Fruit fly (Drosophila melanogaster) whole organism, embryonic: ENCODE measurements around the gene Rbm13.
A peak's percentile ranks its signal among the peaks of the same experiment; 100 is the strongest.

Experiments
- CG10654 ChIP-seq: fragments of 200-800 bp; sonication (Bioruptor generic); optimal IDR thresholded peaks from 2 replicates; lab custom pipeline; 2016; ENCODE audit warnings: missing biosample characterization, missing genetic modification characterization
- CG12104 ChIP-seq: fragments of 200-800 bp; sonication (Bioruptor generic); optimal IDR thresholded peaks from 3 replicates; lab custom pipeline; 2016; ENCODE audit warnings: missing biosample characterization, missing genetic modification characterization
- CG13296 ChIP-seq: fragments of 200-800 bp; sonication (Bioruptor generic); optimal IDR thresholded peaks from 3 replicates; lab custom pipeline; 2018; ENCODE audit warnings: missing biosample characterization, mild to moderate bottlenecking, missing genetic modification characterization
- CG15514 ChIP-seq: fragments of 200-800 bp; sonication (Bioruptor generic); optimal IDR thresholded peaks from 3 replicates; lab custom pipeline; 2017; ENCODE audit warnings: missing biosample characterization, missing genetic modification characterization, mild to moderate bottlenecking, moderate library complexity, missing genetic modification reagents
- CG15696 ChIP-seq: fragments of 200-800 bp; sonication (Bioruptor generic); optimal IDR thresholded peaks from 2 replicates; lab custom pipeline; 2019; ENCODE audit warnings: missing biosample characterization, mild to moderate bottlenecking, missing genetic modification characterization, moderate library complexity
- CG17802 ChIP-seq: fragments of 200-800 bp; sonication (Bioruptor generic); optimal IDR thresholded peaks from 2 replicates; lab custom pipeline; 2018; ENCODE audit warnings: missing biosample characterization, mild to moderate bottlenecking, missing genetic modification characterization, moderate library complexity
- CG18599 ChIP-seq: fragments of 200-800 bp; sonication (Bioruptor generic); optimal IDR thresholded peaks from 3 replicates; lab custom pipeline; 2017; ENCODE audit warnings: missing biosample characterization, missing genetic modification characterization, mild to moderate bottlenecking, moderate library complexity, missing genetic modification reagents
- CG18764 ChIP-seq: fragments of 200-800 bp; sonication (Bioruptor generic); optimal IDR thresholded peaks from 3 replicates; lab custom pipeline; 2016; ENCODE audit warnings: missing biosample characterization, missing genetic modification characterization
- CG3065 ChIP-seq: fragments of 200-800 bp; sonication (Bioruptor generic); optimal IDR thresholded peaks from 2 replicates; lab custom pipeline; 2016; ENCODE audit warnings: missing biosample characterization, missing genetic modification characterization
- CG32767 ChIP-seq: fragments of 200-800 bp; sonication (Bioruptor generic); IDR thresholded peaks from 2 replicates; pipeline ENCODE4 v1.3.6; 2022; ENCODE audit warnings: missing biosample characterization, missing genetic modification characterization
- CG34376 ChIP-seq: fragments of 200-800 bp; sonication (Bioruptor generic); optimal IDR thresholded peaks from 2 replicates; lab custom pipeline; 2018; ENCODE audit warnings: missing biosample characterization, mild to moderate bottlenecking, missing genetic modification characterization
- CG3838 ChIP-seq: fragments of 200-800 bp; sonication (Bioruptor generic); optimal IDR thresholded peaks from 3 replicates; lab custom pipeline; 2016; ENCODE audit warnings: missing biosample characterization, missing genetic modification characterization
- CG43689 ChIP-seq: fragments of 200-800 bp; sonication (Bioruptor generic); IDR thresholded peaks from 2 replicates; pipeline ENCODE4 v1.3.6; 2022; ENCODE audit warnings: missing biosample characterization, missing genetic modification characterization
- CG6272 ChIP-seq: fragments of 200-800 bp; sonication (Bioruptor generic); IDR thresholded peaks from 2 replicates; pipeline ENCODE4 v1.3.6; 2022; ENCODE audit warnings: missing biosample characterization, missing genetic modification characterization
- CG8281 ChIP-seq: fragments of 200-800 bp; sonication (Bioruptor generic); optimal IDR thresholded peaks from 2 replicates; lab custom pipeline; 2018; ENCODE audit warnings: missing biosample characterization, mild to moderate bottlenecking, missing genetic modification characterization, moderate library complexity
- CG9437 ChIP-seq: fragments of 200-800 bp; sonication (Bioruptor generic); optimal IDR thresholded peaks from 2 replicates; lab custom pipeline; 2018; ENCODE audit warnings: missing biosample characterization, mild to moderate bottlenecking, missing genetic modification characterization
- CTCF ChIP-seq: fragments of 200-800 bp; sonication (Bioruptor generic); optimal IDR thresholded peaks from 2 replicates; lab custom pipeline; 2017; ENCODE audit warnings: missing biosample characterization, mild to moderate bottlenecking, missing genetic modification characterization, moderate library complexity
- D19A ChIP-seq: fragments of 200-800 bp; optimal IDR thresholded peaks from 3 replicates; lab custom pipeline; 2019; ENCODE audit warnings: missing biosample characterization, mild to moderate bottlenecking, missing genetic modification characterization, moderate library complexity
- Deaf1 ChIP-seq: fragments of 200-800 bp; optimal IDR thresholded peaks from 3 replicates; lab custom pipeline; 2019; ENCODE audit warnings: missing biosample characterization, mild to moderate bottlenecking, missing genetic modification characterization, moderate library complexity
- Dek ChIP-seq: fragments of 200-800 bp; sonication (Bioruptor generic); optimal IDR thresholded peaks from 3 replicates; lab custom pipeline; 2019; ENCODE audit warnings: missing biosample characterization, mild to moderate bottlenecking, missing genetic modification characterization, moderate library complexity
- Drgx ChIP-seq: fragments of 200-800 bp; sonication (Bioruptor generic); IDR thresholded peaks from 2 replicates; pipeline ENCODE4 v1.3.6; 2022; ENCODE audit warnings: missing biosample characterization, missing genetic modification characterization
- Elba2 ChIP-seq: fragments of 200-800 bp; sonication (Bioruptor generic); optimal IDR thresholded peaks from 3 replicates; lab custom pipeline; 2016; ENCODE audit warnings: missing biosample characterization, missing genetic modification characterization
- Fer2 ChIP-seq: fragments of 200-800 bp; sonication (Bioruptor generic); optimal IDR thresholded peaks from 2 replicates; lab custom pipeline; 2018; ENCODE audit warnings: missing biosample characterization, mild to moderate bottlenecking, missing genetic modification characterization, moderate library complexity
- Gsc ChIP-seq: fragments of 200-800 bp; sonication (Bioruptor generic); IDR thresholded peaks from 2 replicates; pipeline ENCODE4 v1.3.6; 2022; ENCODE audit warnings: missing biosample characterization, missing genetic modification characterization
- Hmx ChIP-seq: fragments of 200-800 bp; sonication (Bioruptor generic); optimal IDR thresholded peaks from 2 replicates; lab custom pipeline; 2016; ENCODE audit warnings: missing biosample characterization, missing genetic modification characterization
- Hsf ChIP-seq: fragments of 200-800 bp; sonication (Bioruptor generic); optimal IDR thresholded peaks from 3 replicates; lab custom pipeline; 2016; ENCODE audit warnings: missing biosample characterization, missing genetic modification characterization
- Kr ChIP-seq: fragments of 200-800 bp; sonication (Bioruptor generic); optimal IDR thresholded peaks from 2 replicates; lab custom pipeline; 2017; ENCODE audit warnings: missing biosample characterization, mild to moderate bottlenecking, missing genetic modification characterization
- Oaz ChIP-seq: fragments of 200-800 bp; sonication (Bioruptor generic); IDR thresholded peaks from 2 replicates; pipeline ENCODE4 v1.3.6; 2022; ENCODE audit warnings: missing biosample characterization, missing genetic modification characterization
- Ravus ChIP-seq: fragments of 200-800 bp; sonication (Bioruptor generic); IDR thresholded peaks from 2 replicates; pipeline ENCODE4 v1.3.6; 2022; ENCODE audit warnings: missing biosample characterization, missing genetic modification characterization
- Stat92E ChIP-seq, 3 experiments: fragments of >200 bp in 2 of 3; fragments of 200-800 bp in 1 of 3; sonication (Bioruptor generic) in 1 of 3; optimal IDR thresholded peaks; 2 replicates each; lab custom pipeline; 2017 to 2019; ENCODE audit warnings: missing biosample characterization in 3 of 3, missing genetic modification characterization in 3 of 3, mild to moderate bottlenecking in 1 of 3, moderate library complexity in 1 of 3
- ac ChIP-seq: fragments of 200-800 bp; sonication (Bioruptor generic); optimal IDR thresholded peaks from 3 replicates; lab custom pipeline; 2017; ENCODE audit warnings: missing biosample characterization, mild to moderate bottlenecking, missing genetic modification characterization
- bcd ChIP-seq: fragments of 200-800 bp; sonication (Bioruptor generic); optimal IDR thresholded peaks from 2 replicates; lab custom pipeline; 2017; ENCODE audit warnings: missing biosample characterization, mild to moderate bottlenecking, missing genetic modification characterization
- bigmax ChIP-seq: fragments of 200-800 bp; sonication (Bioruptor generic); optimal IDR thresholded peaks from 2 replicates; lab custom pipeline; 2018; ENCODE audit warnings: missing biosample characterization, mild to moderate bottlenecking, missing genetic modification characterization
- br ChIP-seq: fragments of >200 bp; optimal IDR thresholded peaks from 2 replicates; lab custom pipeline; 2017
- cato ChIP-seq: fragments of 200-800 bp; sonication (Bioruptor generic); optimal IDR thresholded peaks from 2 replicates; lab custom pipeline; 2016; ENCODE audit warnings: missing biosample characterization, missing genetic modification characterization, borderline replicate concordance
- chn ChIP-seq: fragments of 200-800 bp; sonication (Bioruptor generic); optimal IDR thresholded peaks from 2 replicates; lab custom pipeline; 2016; ENCODE audit warnings: missing biosample characterization, missing genetic modification characterization
- crol ChIP-seq: fragments of 200-800 bp; sonication (Bioruptor generic); IDR thresholded peaks from 2 replicates; pipeline ENCODE4 v1.3.6; 2022; ENCODE audit warnings: missing biosample characterization, missing genetic modification characterization
- cwo ChIP-seq: fragments of 200-800 bp; sonication (Bioruptor generic); optimal IDR thresholded peaks from 3 replicates; lab custom pipeline; 2017; ENCODE audit warnings: missing biosample characterization, missing genetic modification characterization, mild to moderate bottlenecking, moderate library complexity, missing genetic modification reagents
- hth ChIP-seq: fragments of >200 bp; optimal IDR thresholded peaks from 2 replicates; lab custom pipeline; 2017; ENCODE audit warnings: inconsistent platforms
- ind ChIP-seq: fragments of 200-800 bp; sonication (Bioruptor generic); optimal IDR thresholded peaks from 3 replicates; lab custom pipeline; 2016; ENCODE audit warnings: missing biosample characterization, missing genetic modification characterization
- insv ChIP-seq, 2 experiments: fragments of 200-800 bp; sonication (Bioruptor generic); optimal IDR thresholded peaks; 3 replicates each; lab custom pipeline; 2016 to 2018; ENCODE audit warnings: missing biosample characterization in 2 of 2, missing genetic modification characterization in 2 of 2
- jing ChIP-seq: fragments of 200-800 bp; sonication (Bioruptor generic); optimal IDR thresholded peaks from 2 replicates; lab custom pipeline; 2018; ENCODE audit warnings: missing biosample characterization, mild to moderate bottlenecking, missing genetic modification characterization
- luna ChIP-seq: fragments of 200-800 bp; sonication (Bioruptor generic); optimal IDR thresholded peaks from 2 replicates; lab custom pipeline; 2016; ENCODE audit warnings: missing biosample characterization, missing genetic modification characterization
- nom ChIP-seq: fragments of 200-800 bp; sonication (Bioruptor generic); optimal IDR thresholded peaks from 2 replicates; lab custom pipeline; 2017; ENCODE audit warnings: missing biosample characterization, missing genetic modification characterization, mild to moderate bottlenecking, moderate library complexity, missing genetic modification reagents
- pzg ChIP-seq: fragments of 200-800 bp; sonication (Bioruptor generic); optimal IDR thresholded peaks from 3 replicates; lab custom pipeline; 2018; ENCODE audit warnings: missing biosample characterization, mild to moderate bottlenecking, missing genetic modification characterization, moderate library complexity
- run ChIP-seq: fragments of 200-800 bp; sonication (Bioruptor generic); optimal IDR thresholded peaks from 3 replicates; lab custom pipeline; 2018; ENCODE audit warnings: missing biosample characterization, mild to moderate bottlenecking, missing genetic modification characterization
- ssp ChIP-seq: fragments of 200-800 bp; sonication (Bioruptor generic); IDR thresholded peaks from 2 replicates; pipeline ENCODE4 v1.3.6; 2022; ENCODE audit warnings: missing biosample characterization, missing genetic modification characterization
- unpg ChIP-seq: fragments of 200-800 bp; sonication (Bioruptor generic); optimal IDR thresholded peaks from 3 replicates; lab custom pipeline; 2018; ENCODE audit warnings: missing biosample characterization, mild to moderate bottlenecking, missing genetic modification characterization, moderate library complexity
- wdn ChIP-seq: fragments of 200-800 bp; sonication (Bioruptor generic); IDR thresholded peaks from 2 replicates; pipeline ENCODE4 v1.3.6; 2022; ENCODE audit warnings: missing biosample characterization, missing genetic modification characterization
- zf30C ChIP-seq: fragments of 200-800 bp; sonication (Bioruptor generic); optimal IDR thresholded peaks from 3 replicates; lab custom pipeline; 2018; ENCODE audit warnings: missing biosample characterization, mild to moderate bottlenecking, missing genetic modification characterization
- zfh2 ChIP-seq: fragments of 200-800 bp; sonication (Bioruptor generic); optimal IDR thresholded peaks from 2 replicates; lab custom pipeline; 2016; ENCODE audit warnings: missing biosample characterization, missing genetic modification characterization

Rbm13 gene

DNA sequence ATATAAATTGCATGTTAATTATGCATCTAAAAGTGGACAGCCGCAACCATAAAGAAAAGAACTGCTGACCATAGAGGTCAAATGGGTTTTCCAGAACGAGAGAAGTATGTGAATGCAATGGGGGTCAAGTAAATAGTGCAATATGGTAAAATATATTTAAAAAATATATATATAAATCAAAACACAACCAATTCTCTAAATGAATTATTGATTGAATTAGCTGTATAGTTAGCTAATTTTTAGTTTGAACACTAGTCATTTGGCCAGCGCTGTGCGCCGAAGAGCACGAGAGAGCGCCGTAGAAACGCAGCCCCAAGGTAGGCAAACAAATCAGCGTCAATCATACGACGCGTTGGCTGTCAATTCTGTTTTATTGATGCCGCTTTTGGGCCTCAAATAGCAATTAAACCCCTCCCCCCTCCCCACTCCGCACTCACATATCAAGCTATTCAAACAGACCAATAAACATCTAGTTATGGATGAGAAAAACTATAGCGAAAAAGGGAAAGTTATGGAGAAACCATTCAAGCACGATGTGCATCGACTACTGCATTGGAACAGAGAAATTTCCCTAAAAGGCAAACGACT lies 22.4 kb upstream of the Rbm13 start (continued):
- TF ChIP-seq Drgx (GFP tag; lab: Robert Waterston, UW) (peak; percentile 81), zf30C (no peak), jing (GFP tag; lab: Kevin White, UChicago) (peak; percentile 53), CG18599 (GFP tag; lab: Kevin White, UChicago) (peak; percentile 82), CG3838 (GFP tag; lab: Kevin White, UChicago) (no peak), CG10654 (GFP tag; lab: Kevin White, UChicago) (peak; percentile 54), ind (GFP tag; lab: Kevin White, UChicago) (peak; percentile 72), Oaz (GFP tag; lab: Robert Waterston, UW) (peak; percentile 79), CG34376 (GFP tag; lab: Kevin White, UChicago) (peak; percentile 28), unpg (GFP tag; lab: Kevin White, UChicago) (peak; percentile 88), CG32767 (GFP tag; lab: Robert Waterston, UW) (peak; percentile 75), br (no peak), hth (lab: Kevin White, UChicago) (no peak), chn (GFP tag; lab: Kevin White, UChicago) (peak; percentile 13), bigmax (GFP tag; lab: Kevin White, UChicago) (no peak), Hsf (GFP tag; lab: Kevin White, UChicago) (peak; percentile 17), luna (GFP tag; lab: Kevin White, UChicago) (no peak), CG18764 (GFP tag; lab: Kevin White, UChicago) (peak; percentile 40), run (tag; lab: Kevin White, UChicago) (peak; percentile 65), pzg (GFP tag; lab: Kevin White, UChicago) (no peak), Stat92E (GFP tag; optimal IDR thresholded peaks at IDR 0.05; lab: Kevin White, UChicago) (peak in 1 of 3 experiments; percentile 10), Ravus (GFP tag; lab: Robert Waterston, UW) (peak; percentile 68), D19A (peak; percentile 81), Hmx (GFP tag; lab: Kevin White, UChicago) (no peak), nom (no peak), Kr (no peak), Dek (peak; percentile 75), crol (peak; percentile 54; the same call in 1 of the 2 replicates), ssp (GFP tag; lab: Robert Waterston, UW) (peak; percentile 58), zfh2 (GFP tag; lab: Kevin White, UChicago) (peak; percentile 5), CG13296 (GFP tag; lab: Kevin White, UChicago) (peak; percentile 78), CTCF (peak; percentile 7), CG6272 (peak; percentile 62), cato (peak; percentile 50), CG15514 (peak; percentile 77), Deaf1 (peak; percentile 51), Gsc (GFP tag; lab: Robert Waterston, UW) (no peak), CG43689 (peak; percentile 77), Elba2 (GFP tag; lab: Kevin White, UChicago) (no peak), CG3065 (no peak), CG12104 (peak; percentile 63), CG9437 (GFP tag; lab: Kevin White, UChicago) (peak; percentile 67), Fer2 (peak; percentile 32), wdn (GFP tag; lab: Robert Waterston, UW) (peak; percentile 77), CG15696 (tag; lab: Kevin White, UChicago) (peak; percentile 49), bcd (peak; percentile 77), insv (GFP tag; optimal IDR thresholded peaks at IDR 0.05; lab: Kevin White, UChicago) (peak in 1 of 2 experiments; percentile 3), cwo (GFP tag; lab: Kevin White, UChicago) (peak; percentile 76), CG8281 (tag; lab: Kevin White, UChicago) (peak; percentile 68), CG17802 (tag; lab: Kevin White, UChicago) (peak; percentile 49), ac (GFP tag; lab: Kevin White, UChicago) (peak; percentile 10)
